Worm (Caenorhabditis elegans): ENCODE data around the gene rrc-1.

The rrc-1 gene

ce11 chrX:9782389-9782939 lies 48.6 kb downstream of the rrc-1 start:
- TF ChIP-seq unc-62 (GFP tag; optimal IDR thresholded peaks at IDR 0.05) = no peak

ce11 chrX:9777481-9777880 lies 53.6 kb downstream of the rrc-1 start, which contains the start of gene T09B9.5:
T09B9.5 (plus strand) TSS chrX:9777781.
- no peak for TF ChIP-seq unc-62 (GFP tag; optimal IDR thresholded peaks at IDR 0.05)

- TF ChIP-seq unc-62 (GFP tag; optimal IDR thresholded peaks at IDR 0.05) = no peak
Measured at ce11 chrX:9774323-9774722, 56.8 kb downstream of the rrc-1 start, which contains the start of gene T09B9.4. T09B9.4 (minus strand) TSS chrX:9774352.

Measured in whole organism, dauer.